Worm (Caenorhabditis elegans) whole organism, L4/young adult: Measurements from ENCODE around the gene F10E9.3.
"Not testable (repeated sequence)": the region's sequence is repeated elsewhere in the genome, so short reads cannot be mapped to it uniquely, and the experiment has no call there.

Source experiments
- W03F9.2 ChIP-seq: fragments of 150-350 bp; optimal IDR thresholded peaks from 2 replicates; lab custom pipeline; 2014; ENCODE audit warnings: missing biosample characterization, missing genetic modification characterization
- dao-5 ChIP-seq: sonication (generic microtip); optimal IDR thresholded peaks from 2 replicates; lab custom pipeline; 2016; ENCODE audit warnings: missing genotype, missing genetic modification characterization, moderate library complexity, missing compliant biosample characterization
- him-1 ChIP-seq: sonication (generic microtip); optimal IDR thresholded peaks from 2 replicates; lab custom pipeline; 2016; ENCODE audit warnings: missing genotype, missing genetic modification reagents, missing genetic modification characterization, missing compliant biosample characterization

DNA sequence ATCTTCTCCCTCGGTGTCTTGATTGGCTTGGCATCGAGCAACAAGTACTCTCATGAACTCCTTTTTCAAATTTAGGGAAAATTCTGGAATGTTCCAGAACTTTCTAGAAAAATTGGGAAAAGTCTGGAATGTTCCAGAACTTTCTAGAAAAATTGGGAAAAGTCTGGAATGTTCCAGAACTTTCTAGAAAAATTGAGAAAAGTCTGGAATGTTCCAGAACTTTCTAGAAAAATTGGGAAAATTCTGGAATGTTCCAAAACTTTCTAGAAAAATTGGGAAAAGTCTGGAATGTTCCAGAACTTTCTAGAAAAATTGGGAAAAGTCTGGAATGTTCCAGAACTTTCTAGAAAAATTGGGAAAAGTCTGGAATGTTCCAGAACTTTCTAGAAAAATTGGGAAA, 33.5 kb downstream of the F10E9.3 start, which contains the start of gene ZC262.7:
- not testable (repeated sequence) for TF ChIP-seq dao-5, W03F9.2, him-1 (tag; lab: Kevin White, UChicago)
